Worm (Caenorhabditis elegans) whole organism, midembryonic: ENCODE results near the gene ddp-1.

Experiments
- T22C8.4 ChIP-seq: fragments of 200-800 bp; sonication (Bioruptor generic); IDR thresholded peaks from 2 replicates; pipeline ENCODE4 v1.3.6; 2022; ENCODE audit warnings: missing genetic modification characterization, missing compliant biosample characterization
- cog-1 ChIP-seq: sonication (generic microtip); optimal IDR thresholded peaks from 2 replicates; lab custom pipeline; 2016; ENCODE audit warnings: missing genetic modification characterization, missing compliant biosample characterization
- flt-1 ChIP-seq: fragments of 200-800 bp; sonication (Bioruptor generic); IDR thresholded peaks from 2 replicates; pipeline ENCODE4 v1.3.6; 2022; ENCODE audit warnings: missing genetic modification characterization, missing compliant biosample characterization
- klf-2 ChIP-seq: fragments of 200-800 bp; sonication (Bioruptor generic); conservative IDR thresholded peaks from 2 replicates; pipeline ENCODE4 v1.3.6; 2022; ENCODE audit warnings: missing genetic modification reagents, missing genetic modification characterization, missing compliant biosample characterization
- med-1 ChIP-seq: sonication (generic microtip); optimal IDR thresholded peaks from 2 replicates; lab custom pipeline; 2017; ENCODE audit warnings: missing genetic modification characterization, mild to moderate bottlenecking, missing compliant biosample characterization, antibody characterized with exemption, missing genetic modification reagents; ENCODE audit not compliant: insufficient read depth
- ref-1 ChIP-seq: fragments of 200-800 bp; sonication (Bioruptor generic); conservative IDR thresholded peaks from 2 replicates; pipeline ENCODE4 v1.3.6; 2022; ENCODE audit warnings: missing genetic modification reagents, missing genetic modification characterization, missing compliant biosample characterization
- tab-1 ChIP-seq: fragments of 200-800 bp; sonication (Bioruptor generic); IDR thresholded peaks from 2 replicates; pipeline ENCODE4 v1.3.6; 2022; ENCODE audit warnings: missing genetic modification characterization, missing compliant biosample characterization
- ztf-23 ChIP-seq: fragments of 200-800 bp; sonication (Bioruptor generic); IDR thresholded peaks from 2 replicates; pipeline ENCODE4 v1.3.6; 2022; ENCODE audit warnings: missing genetic modification reagents, missing genetic modification characterization, missing compliant biosample characterization
- ztf-29 ChIP-seq: fragments of 200-800 bp; sonication (Bioruptor generic); IDR thresholded peaks from 2 replicates; pipeline ENCODE4 v1.3.6; 2022; ENCODE audit warnings: missing genetic modification reagents, missing genetic modification characterization, missing compliant biosample characterization

ddp-1 gene

ce11 chrIII:1848747-1849146 is 10.9 kb upstream of the ddp-1 start, which contains the start of gene pqn-82:
TSS of gene pqn-82 (plus strand) at chrIII:1849047.
- no peak for TF ChIP-seq T22C8.4
- no peak for TF ChIP-seq tab-1 (GFP tag; lab: Robert Waterston, UW)
- no peak for TF ChIP-seq med-1 (GFP tag; lab: Kevin White, UChicago)
- TF ChIP-seq ztf-29 (GFP tag; lab: Robert Waterston, UW) = no peak
- no peak for TF ChIP-seq ref-1 (GFP tag; lab: Robert Waterston, UW)
- no peak for TF ChIP-seq ztf-23 (GFP tag; lab: Robert Waterston, UW)
- TF ChIP-seq flt-1 (GFP tag; lab: Robert Waterston, UW) = no peak
- no peak for TF ChIP-seq klf-2 (GFP tag; lab: Robert Waterston, UW)
- no peak for TF ChIP-seq cog-1 (tag; lab: Kevin White, UChicago)

DNA sequence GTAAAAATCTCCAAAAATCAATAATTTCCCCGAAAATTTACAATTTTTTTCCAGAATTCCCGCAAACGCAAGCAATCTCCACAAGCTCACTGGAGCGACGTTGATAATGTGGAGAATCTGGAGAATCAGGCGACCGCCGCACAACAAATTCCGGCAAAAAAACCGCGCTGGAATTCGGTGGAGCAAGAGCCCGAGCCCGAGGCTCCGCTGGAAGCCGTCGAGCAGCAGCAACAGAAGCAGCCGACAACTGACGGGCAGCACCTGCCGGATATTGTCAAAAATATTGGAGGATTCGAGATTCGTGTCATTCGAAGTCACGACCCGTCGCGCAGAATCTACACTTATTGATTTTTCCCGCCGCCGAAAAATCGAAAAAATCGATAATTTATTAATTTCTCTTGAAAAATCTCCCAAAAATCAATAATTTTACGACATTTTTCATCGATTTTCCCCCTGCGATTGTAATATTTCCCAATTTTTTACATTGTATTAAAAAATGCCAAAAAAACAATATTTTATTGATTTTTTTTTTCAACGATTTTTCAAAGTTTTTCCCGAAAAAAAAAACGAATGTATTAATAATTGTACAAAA is 7.5 kb upstream of the ddp-1 start:
- TF ChIP-seq T22C8.4 = peak; percentile 60
- TF ChIP-seq flt-1 (GFP tag; lab: Robert Waterston, UW) = no peak

- no peak for TF ChIP-seq flt-1 (GFP tag; lab: Robert Waterston, UW)
- no peak for TF ChIP-seq med-1 (GFP tag; lab: Kevin White, UChicago)
- TF ChIP-seq ref-1 (GFP tag; lab: Robert Waterston, UW) = no peak
- TF ChIP-seq cog-1 (tag; lab: Kevin White, UChicago) = no peak
- TF ChIP-seq klf-2 (GFP tag; lab: Robert Waterston, UW) = no peak
- TF ChIP-seq ztf-23 (GFP tag; lab: Robert Waterston, UW) = no peak
- TF ChIP-seq tab-1 (GFP tag; lab: Robert Waterston, UW) = no peak
- no peak for TF ChIP-seq T22C8.4
- TF ChIP-seq ztf-29 (GFP tag; lab: Robert Waterston, UW) = no peak
These were observed 5.7 kb upstream of the ddp-1 start for ce11 chrIII:1853944-1854343.

DNA sequence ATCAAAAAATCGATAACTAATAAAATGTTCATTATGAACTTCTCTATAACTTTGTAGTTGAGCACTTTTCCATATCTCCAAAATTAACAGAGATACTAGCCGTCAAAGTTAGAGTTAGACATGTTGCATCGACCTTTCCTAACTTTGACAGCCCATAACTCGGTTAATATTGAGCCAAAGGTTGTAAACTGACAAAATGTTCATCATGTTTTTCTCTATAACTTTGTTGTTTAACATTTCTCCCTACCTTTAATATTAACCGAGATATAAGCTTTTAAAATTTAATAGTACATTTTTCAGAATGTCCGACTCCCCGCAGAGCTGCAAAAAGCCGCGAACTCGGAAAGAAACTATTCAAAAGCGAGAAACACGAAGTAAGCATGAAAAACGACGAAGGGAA is 4.6 kb upstream of the ddp-1 start, which contains the start of gene hlh-33:
TSS of gene hlh-33 (plus strand) at position 301 of the 400 bp plus-strand sequence.
- no peak for TF ChIP-seq med-1 (GFP tag; lab: Kevin White, UChicago)
- no peak for TF ChIP-seq T22C8.4
- TF ChIP-seq ztf-29 (GFP tag; lab: Robert Waterston, UW) = no peak
- no peak for TF ChIP-seq flt-1 (GFP tag; lab: Robert Waterston, UW)
- no peak for TF ChIP-seq tab-1 (GFP tag; lab: Robert Waterston, UW)
- TF ChIP-seq ztf-23 (GFP tag; lab: Robert Waterston, UW) = no peak
- no peak for TF ChIP-seq ref-1 (GFP tag; lab: Robert Waterston, UW)
- no peak for TF ChIP-seq klf-2 (GFP tag; lab: Robert Waterston, UW)
- no peak for TF ChIP-seq cog-1 (tag; lab: Kevin White, UChicago)

DNA sequence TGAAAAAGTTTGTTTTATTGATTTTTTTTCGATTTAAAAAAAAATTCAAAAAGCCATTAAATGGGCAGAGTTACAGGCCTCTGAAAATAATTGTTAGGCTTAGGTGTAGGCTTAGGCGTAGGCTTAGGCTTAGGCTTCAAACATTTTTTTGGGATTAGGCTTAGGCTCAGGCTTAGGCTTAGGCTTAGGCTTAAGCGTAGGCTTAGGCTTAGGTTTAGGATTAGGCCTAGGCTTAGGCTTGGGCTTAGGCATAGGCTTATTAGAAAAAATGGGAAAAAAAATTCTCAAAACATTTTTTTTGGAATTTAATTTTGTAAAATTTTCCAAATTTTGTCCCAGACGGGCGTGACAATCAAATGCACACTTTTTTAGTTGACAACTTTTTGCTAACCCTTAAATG is 3.5 kb upstream of the ddp-1 start:
- TF ChIP-seq ref-1 (GFP tag; lab: Robert Waterston, UW) = no peak
- TF ChIP-seq klf-2 (GFP tag; lab: Robert Waterston, UW) = no peak
- TF ChIP-seq cog-1 (tag; lab: Kevin White, UChicago) = no peak
- no peak for TF ChIP-seq T22C8.4
- TF ChIP-seq flt-1 (GFP tag; lab: Robert Waterston, UW) = no peak
- TF ChIP-seq med-1 (GFP tag; lab: Kevin White, UChicago) = no peak

ce11 chrIII:1856679-1857078 is 3.0 kb upstream of the ddp-1 start:
- TF ChIP-seq ref-1 (GFP tag; lab: Robert Waterston, UW) (no peak), ztf-29 (GFP tag; lab: Robert Waterston, UW) (no peak)

- TF ChIP-seq tab-1 (GFP tag; lab: Robert Waterston, UW) (no peak), med-1 (GFP tag; lab: Kevin White, UChicago) (no peak), ztf-23 (GFP tag; lab: Robert Waterston, UW) (no peak), ref-1 (GFP tag; lab: Robert Waterston, UW) (no peak), flt-1 (GFP tag; lab: Robert Waterston, UW) (no peak), cog-1 (tag; lab: Kevin White, UChicago) (no peak), ztf-29 (GFP tag; lab: Robert Waterston, UW) (no peak), klf-2 (GFP tag; lab: Robert Waterston, UW) (no peak), T22C8.4 (no peak)
These were observed 441 bp downstream of the ddp-1 start, which contains the start of gene ttc-7 for ce11 chrIII:1860129-1860528. TSS of gene ttc-7 (plus strand) at chrIII:1860429.

DNA sequence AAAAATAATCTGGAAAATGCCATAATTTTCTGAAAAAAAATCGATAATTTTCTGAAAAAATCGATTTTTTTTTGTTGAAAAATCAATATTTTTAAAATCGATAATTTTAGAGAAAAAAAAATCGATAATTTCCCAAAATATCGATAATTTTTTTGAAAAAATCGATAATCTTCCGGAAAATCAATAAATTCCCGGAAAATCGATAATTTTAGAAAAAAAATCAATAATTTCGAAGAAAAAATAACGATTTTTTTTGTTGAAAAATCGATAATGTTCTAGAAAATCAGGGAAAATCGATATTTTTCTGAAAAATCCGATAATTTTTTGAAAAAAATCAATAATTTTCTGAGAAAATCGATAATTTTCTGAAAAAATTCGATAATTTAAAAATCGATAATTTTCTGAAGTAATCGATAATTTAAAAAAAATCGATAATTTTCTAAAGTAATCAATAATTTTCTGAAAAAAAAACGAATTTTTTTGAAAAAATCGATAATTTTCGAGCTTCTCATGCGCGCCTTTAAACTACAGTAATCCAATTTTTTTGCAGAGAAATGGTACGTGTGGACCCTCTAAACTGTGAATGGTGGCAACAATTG is 16.7 kb downstream of the ddp-1 start:
- no peak for TF ChIP-seq ref-1 (GFP tag; lab: Robert Waterston, UW)
- TF ChIP-seq T22C8.4 = peak; percentile 81

DNA sequence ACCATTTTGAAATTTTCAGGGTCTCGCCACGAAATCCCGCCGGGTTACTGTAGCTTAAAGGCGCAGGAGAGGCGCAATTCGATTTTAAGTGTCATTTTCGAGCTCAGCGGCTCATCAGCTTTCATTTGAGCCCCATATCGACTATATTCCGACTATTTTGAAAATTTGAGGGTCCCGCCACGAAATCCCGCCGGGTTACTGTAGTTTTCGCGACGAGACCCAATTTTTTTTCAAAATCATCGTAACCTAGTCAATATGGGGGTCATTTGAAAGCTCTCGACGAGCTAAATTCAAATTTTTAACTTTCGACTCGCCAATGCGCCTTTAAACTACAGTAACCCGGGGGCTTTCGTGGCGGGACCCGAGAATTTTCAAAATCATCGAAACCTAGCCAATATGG is 17.5 kb downstream of the ddp-1 start:
- TF ChIP-seq ztf-23 (GFP tag; lab: Robert Waterston, UW) = no peak
- TF ChIP-seq cog-1 (tag; lab: Kevin White, UChicago) = no peak
- TF ChIP-seq klf-2 (GFP tag; lab: Robert Waterston, UW) = no peak
- TF ChIP-seq ref-1 (GFP tag; lab: Robert Waterston, UW) = no peak
- no peak for TF ChIP-seq med-1 (GFP tag; lab: Kevin White, UChicago)
- TF ChIP-seq ztf-29 (GFP tag; lab: Robert Waterston, UW) = no peak
- TF ChIP-seq T22C8.4 = no peak
- no peak for TF ChIP-seq flt-1 (GFP tag; lab: Robert Waterston, UW)
- TF ChIP-seq tab-1 (GFP tag; lab: Robert Waterston, UW) = no peak

ce11 chrIII:1878065-1878464 is 18.4 kb downstream of the ddp-1 start, which contains the start of gene smi-1:
TSS of gene smi-1 (plus strand) at chrIII:1878365.
- no peak for TF ChIP-seq tab-1 (GFP tag; lab: Robert Waterston, UW)
- no peak for TF ChIP-seq klf-2 (GFP tag; lab: Robert Waterston, UW)
- TF ChIP-seq cog-1 (tag; lab: Kevin White, UChicago) = no peak
- TF ChIP-seq ztf-29 (GFP tag; lab: Robert Waterston, UW) = no peak
- no peak for TF ChIP-seq T22C8.4
- no peak for TF ChIP-seq ztf-23 (GFP tag; lab: Robert Waterston, UW)
- TF ChIP-seq med-1 (GFP tag; lab: Kevin White, UChicago) = no peak
- no peak for TF ChIP-seq ref-1 (GFP tag; lab: Robert Waterston, UW)
- no peak for TF ChIP-seq flt-1 (GFP tag; lab: Robert Waterston, UW)
